Worm (Caenorhabditis elegans) whole organism, late embryonic: ENCODE measurements around the gene pqm-1.
"Not testable (repeated sequence)": the region's sequence is repeated elsewhere in the genome, so short reads cannot be mapped to it uniquely, and the experiment has no call there.

Experiments used
- C08G9.2 ChIP-seq: sonication (generic microtip); optimal IDR thresholded peaks from 2 replicates; lab custom pipeline; 2016; ENCODE audit warnings: mild to moderate bottlenecking, missing genetic modification characterization, moderate library complexity, missing compliant biosample characterization
- C38D4.7 ChIP-seq: fragments of 200-800 bp; sonication (Bioruptor generic); optimal IDR thresholded peaks from 2 replicates; lab custom pipeline; 2018; ENCODE audit warnings: mild to moderate bottlenecking, missing genetic modification characterization, moderate library complexity, missing compliant biosample characterization
- F13H6.1 ChIP-seq: sonication (generic microtip); optimal IDR thresholded peaks from 2 replicates; lab custom pipeline; 2016; ENCODE audit warnings: missing genetic modification characterization, missing compliant biosample characterization
- T23F11.4 ChIP-seq: fragments of 200-800 bp; sonication (Bioruptor generic); optimal IDR thresholded peaks from 2 replicates; lab custom pipeline; 2018; ENCODE audit warnings: mild to moderate bottlenecking, missing genetic modification characterization, missing compliant biosample characterization
- ahr-1 ChIP-seq: sonication (generic microtip); optimal IDR thresholded peaks from 2 replicates; lab custom pipeline; 2016; ENCODE audit warnings: missing genetic modification characterization, missing compliant biosample characterization
- ama-1 ChIP-seq: fragments of 150-350 bp; optimal IDR thresholded peaks from 2 replicates; lab custom pipeline; 2014
- ceh-18 ChIP-seq: sonication (generic microtip); optimal IDR thresholded peaks from 2 replicates; lab custom pipeline; 2016; ENCODE audit warnings: missing genetic modification characterization, missing compliant biosample characterization
- ceh-30 ChIP-seq: fragments of 150-350 bp; optimal IDR thresholded peaks from 2 replicates; lab custom pipeline; 2014; ENCODE audit warnings: missing biosample characterization, missing genetic modification characterization
- ceh-31 ChIP-seq: sonication (generic microtip); optimal IDR thresholded peaks from 2 replicates; lab custom pipeline; 2016; ENCODE audit warnings: missing genetic modification characterization, missing compliant biosample characterization
- ceh-34 ChIP-seq: sonication (generic microtip); optimal IDR thresholded peaks from 2 replicates; lab custom pipeline; 2016; ENCODE audit warnings: mild to moderate bottlenecking, missing genetic modification characterization, missing compliant biosample characterization
- ceh-45 ChIP-seq: fragments of 200-800 bp; sonication (Bioruptor generic); IDR thresholded peaks from 2 replicates; pipeline ENCODE4 v1.3.6; 2022; ENCODE audit warnings: missing genetic modification reagents, missing genetic modification characterization, missing compliant biosample characterization
- ceh-48 ChIP-seq: sonication (generic microtip); optimal IDR thresholded peaks from 2 replicates; lab custom pipeline; 2016; ENCODE audit warnings: missing genetic modification characterization, inconsistent platforms, missing compliant biosample characterization
- ceh-6 ChIP-seq: fragments of 200-800 bp; sonication (Bioruptor generic); optimal IDR thresholded peaks from 2 replicates; lab custom pipeline; 2018; ENCODE audit warnings: mild to moderate bottlenecking, missing genetic modification characterization, missing compliant biosample characterization
- che-1 ChIP-seq: sonication (generic microtip); optimal IDR thresholded peaks from 2 replicates; lab custom pipeline; 2016; ENCODE audit warnings: mild to moderate bottlenecking, missing genetic modification characterization, missing compliant biosample characterization
- dve-1 ChIP-seq: sonication (generic microtip); optimal IDR thresholded peaks from 2 replicates; lab custom pipeline; 2017; ENCODE audit warnings: antibody characterized with exemption, mild to moderate bottlenecking, missing genetic modification characterization, missing compliant biosample characterization
- ets-4 ChIP-seq: sonication (generic microtip); optimal IDR thresholded peaks from 2 replicates; lab custom pipeline; 2016; ENCODE audit warnings: missing genetic modification characterization, missing compliant biosample characterization
- fax-1 ChIP-seq: sonication (generic microtip); optimal IDR thresholded peaks from 2 replicates; lab custom pipeline; 2016; ENCODE audit warnings: missing genotype, missing genetic modification characterization, missing compliant biosample characterization
- fkh-10 ChIP-seq: fragments of 150-350 bp; optimal IDR thresholded peaks from 2 replicates; lab custom pipeline; 2014; ENCODE audit warnings: missing biosample characterization, missing genetic modification reagents, missing genetic modification characterization
- hlh-6 ChIP-seq: sonication (generic microtip); optimal IDR thresholded peaks from 2 replicates; lab custom pipeline; 2016; ENCODE audit warnings: missing genotype, missing genetic modification characterization, missing compliant biosample characterization
- hlh-8 ChIP-seq: sonication (generic microtip); optimal IDR thresholded peaks from 2 replicates; lab custom pipeline; 2016; ENCODE audit warnings: missing genotype, missing genetic modification characterization, missing compliant biosample characterization
- lim-6 ChIP-seq: sonication (generic microtip); optimal IDR thresholded peaks from 2 replicates; lab custom pipeline; 2016; ENCODE audit warnings: missing genetic modification characterization, missing compliant biosample characterization
- lin-11 ChIP-seq: fragments of 200-800 bp; sonication (Bioruptor generic); optimal IDR thresholded peaks from 2 replicates; lab custom pipeline; 2018; ENCODE audit warnings: mild to moderate bottlenecking, missing genetic modification characterization, missing compliant biosample characterization
- madf-2 ChIP-seq: sonication (generic microtip); optimal IDR thresholded peaks from 2 replicates; lab custom pipeline; 2017; ENCODE audit warnings: missing genetic modification characterization, missing compliant biosample characterization
- mec-3 ChIP-seq: sonication (generic microtip); optimal IDR thresholded peaks from 2 replicates; lab custom pipeline; 2016; ENCODE audit warnings: borderline replicate concordance, missing genetic modification characterization, missing compliant biosample characterization
- nhr-232 ChIP-seq: sonication (generic microtip); optimal IDR thresholded peaks from 2 replicates; lab custom pipeline; 2016; ENCODE audit warnings: missing genetic modification characterization, missing compliant biosample characterization
- npax-4 ChIP-seq: sonication (generic microtip); optimal IDR thresholded peaks from 2 replicates; lab custom pipeline; 2016; ENCODE audit warnings: missing genetic modification characterization, missing compliant biosample characterization
- pag-3 ChIP-seq: sonication (generic microtip); optimal IDR thresholded peaks from 2 replicates; lab custom pipeline; 2016; ENCODE audit warnings: missing compliant biosample characterization, missing genetic modification characterization, borderline replicate concordance
- pha-2 ChIP-seq: sonication (generic microtip); optimal IDR thresholded peaks from 2 replicates; lab custom pipeline; 2017; ENCODE audit warnings: mild to moderate bottlenecking, missing genetic modification characterization, missing compliant biosample characterization
- sox-2 ChIP-seq: fragments of 200-800 bp; sonication (Bioruptor generic); IDR thresholded peaks from 2 replicates; pipeline ENCODE4 v1.3.6; 2022; ENCODE audit warnings: missing genetic modification reagents, missing genetic modification characterization, missing compliant biosample characterization
- sox-4 ChIP-seq: sonication (generic microtip); optimal IDR thresholded peaks from 2 replicates; lab custom pipeline; 2017; ENCODE audit warnings: mild to moderate bottlenecking, missing genetic modification characterization, inconsistent platforms, missing compliant biosample characterization
- ttx-3 ChIP-seq: sonication (generic microtip); optimal IDR thresholded peaks from 2 replicates; lab custom pipeline; 2016; ENCODE audit warnings: missing genetic modification reagents, missing genetic modification characterization, missing compliant biosample characterization
- unc-3 ChIP-seq, 2 experiments: fragments of 200-800 bp in 1 of 2; sonication (Bioruptor generic) in 1 of 2; sonication (generic microtip) in 1 of 2; conservative IDR thresholded peaks in 1 of 2; optimal IDR thresholded peaks in 1 of 2; 2 replicates each; pipeline versions ENCODE4 v1.3.6 to Lab custom; 2016 to 2022; ENCODE audit warnings: missing compliant biosample characterization in 2 of 2, missing genetic modification characterization in 2 of 2, missing genetic modification reagents in 1 of 2
- unc-42 ChIP-seq: sonication (generic microtip); optimal IDR thresholded peaks from 2 replicates; lab custom pipeline; 2016; ENCODE audit warnings: missing genotype, missing genetic modification characterization, missing compliant biosample characterization
- unc-55 ChIP-seq: sonication (generic microtip); optimal IDR thresholded peaks from 2 replicates; lab custom pipeline; 2017; ENCODE audit warnings: missing biosample characterization, missing genetic modification reagents, missing genetic modification characterization
- unc-86 ChIP-seq: sonication (generic microtip); optimal IDR thresholded peaks from 2 replicates; lab custom pipeline; 2016; ENCODE audit warnings: missing genetic modification characterization, missing compliant biosample characterization
- ztf-16 ChIP-seq: sonication (generic microtip); optimal IDR thresholded peaks from 2 replicates; lab custom pipeline; 2017; ENCODE audit warnings: missing genetic modification characterization, missing compliant biosample characterization

Gene pqm-1

ce11 chrII:11125059-11125594 is 27.3 kb downstream of the pqm-1 start:
- TF ChIP-seq unc-42 (tag; lab: Kevin White, UChicago) (no peak), sox-2 (no peak), lim-6 (tag; lab: Kevin White, UChicago) (no peak), hlh-8 (tag; lab: Kevin White, UChicago) (no peak), C08G9.2 (no peak), unc-55 (no peak), ceh-45 (GFP tag; lab: Robert Waterston, UW) (no peak), ceh-34 (tag; lab: Kevin White, UChicago) (no peak), ceh-18 (tag; lab: Kevin White, UChicago) (no peak), ttx-3 (tag; lab: Kevin White, UChicago) (no peak), dve-1 (tag; lab: Kevin White, UChicago) (no peak), ama-1 (no peak), ceh-30 (tag; lab: Kevin White, UChicago) (no peak), T23F11.4 (no peak), che-1 (tag; lab: Kevin White, UChicago) (no peak), fkh-10 (GFP tag; lab: Kevin White, UChicago) (no peak), ceh-6 (no peak), ets-4 (tag; lab: Kevin White, UChicago) (no peak), unc-86 (tag; lab: Kevin White, UChicago) (no peak), pag-3 (no peak)

ce11 chrII:11121800-11122199 is 30.6 kb downstream of the pqm-1 start, which contains the start of gene W10C6.2:
W10C6.2 (minus strand) TSS chrII:11121900.
- not testable (repeated sequence) for TF ChIP-seq pha-2 (tag; lab: Kevin White, UChicago); sox-2; madf-2 (tag; lab: Kevin White, UChicago)

DNA sequence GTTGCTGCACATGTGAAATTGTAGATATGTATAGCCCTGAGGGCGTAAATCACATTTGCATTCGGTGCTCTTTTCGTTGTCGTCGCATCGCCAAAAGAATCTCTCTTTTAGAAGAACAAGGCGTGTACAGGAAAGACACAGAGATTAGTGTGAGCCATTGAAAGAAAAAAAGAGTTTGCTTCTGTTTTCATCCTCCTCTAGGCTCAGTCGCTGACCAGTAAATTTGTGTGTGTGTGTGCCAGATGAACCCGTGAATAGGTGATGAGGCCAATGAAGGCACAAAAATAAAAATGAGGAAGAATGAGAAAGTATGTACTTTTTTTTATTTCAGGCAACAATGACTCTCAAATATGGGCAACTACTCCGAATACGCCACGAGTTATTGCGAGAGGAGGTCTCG is 40.0 kb downstream of the pqm-1 start, which contains the start of gene mat-2:
Gene mat-2, plus strand, starts transcription at position 301 of the 400 bp plus-strand sequence.
- TF ChIP-seq pha-2 (tag; lab: Kevin White, UChicago) (no peak), ahr-1 (tag; lab: Kevin White, UChicago) (no peak), F13H6.1 (tag; lab: Kevin White, UChicago) (no peak), unc-55 (no peak), fax-1 (tag; lab: Kevin White, UChicago) (no peak), C38D4.7 (no peak), ttx-3 (tag; lab: Kevin White, UChicago) (no peak), mec-3 (no peak), ztf-16 (tag; lab: Kevin White, UChicago) (no peak), ama-1 (no peak)

- no peak for TF ChIP-seq unc-42 (tag; lab: Kevin White, UChicago)
- TF ChIP-seq ceh-48 (tag; lab: Kevin White, UChicago): no peak
- no peak for TF ChIP-seq hlh-6
- TF ChIP-seq npax-4 (tag; lab: Kevin White, UChicago): no peak
- no peak for TF ChIP-seq ceh-31 (tag; lab: Kevin White, UChicago)
- TF ChIP-seq lin-11 (tag; lab: Kevin White, UChicago): no peak
- no peak for TF ChIP-seq mec-3
- no peak for TF ChIP-seq unc-3 (GFP tag; conservative IDR thresholded peaks at IDR 0.05; lab: Robert Waterston, UW)
- TF ChIP-seq unc-3 (tag; optimal IDR thresholded peaks at IDR 0.05; lab: Kevin White, UChicago): no peak
- TF ChIP-seq sox-4 (tag; lab: Kevin White, UChicago): no peak
- no peak for TF ChIP-seq nhr-232
Observed at ce11 chrII:11111107-11111506, 41.3 kb downstream of the pqm-1 start, which contains the start of gene glb-4. glb-4 (minus strand) TSS chrII:11111207.
